Worm (Caenorhabditis elegans) whole organism, early embryonic: ENCODE data around the gene EGAP9.3.
"Not testable (repeated sequence)": the region's sequence is repeated elsewhere in the genome, so short reads cannot be mapped to it uniquely, and the experiment has no call there.

Experiments used
- B0310.2 ChIP-seq: sonication (generic microtip); optimal IDR thresholded peaks from 2 replicates; lab custom pipeline; 2016; ENCODE audit warnings: mild to moderate bottlenecking, missing genetic modification characterization, missing compliant biosample characterization
- F13C5.2 ChIP-seq: sonication (generic microtip); optimal IDR thresholded peaks from 2 replicates; lab custom pipeline; 2017; ENCODE audit warnings: mild to moderate bottlenecking, missing genetic modification characterization, inconsistent platforms, missing compliant biosample characterization
- aly-1 ChIP-seq: sonication (generic microtip); optimal IDR thresholded peaks from 2 replicates; lab custom pipeline; 2016; ENCODE audit warnings: missing genetic modification characterization, missing compliant biosample characterization
- ama-1 ChIP-seq: fragments of 150-350 bp; optimal IDR thresholded peaks from 2 replicates; lab custom pipeline; 2014
- ceh-13 ChIP-seq: fragments of 200-800 bp; sonication (Bioruptor generic); optimal IDR thresholded peaks from 2 replicates; lab custom pipeline; 2018; ENCODE audit warnings: mild to moderate bottlenecking, missing genetic modification characterization, missing compliant biosample characterization
- ceh-36 ChIP-seq: sonication (generic microtip); optimal IDR thresholded peaks from 2 replicates; lab custom pipeline; 2016; ENCODE audit warnings: missing genetic modification characterization, inconsistent platforms, missing compliant biosample characterization
- ets-7 ChIP-seq: sonication (generic microtip); optimal IDR thresholded peaks from 2 replicates; lab custom pipeline; 2016; ENCODE audit warnings: missing genotype, missing genetic modification characterization, missing compliant biosample characterization
- flt-1 ChIP-seq: fragments of 200-800 bp; sonication (Bioruptor generic); IDR thresholded peaks from 2 replicates; pipeline ENCODE4 v1.3.6; 2022; ENCODE audit warnings: missing genetic modification characterization, missing compliant biosample characterization
- hmbx-1 ChIP-seq: sonication (generic microtip); optimal IDR thresholded peaks from 2 replicates; lab custom pipeline; 2016; ENCODE audit warnings: mild to moderate bottlenecking, missing genetic modification characterization, missing compliant biosample characterization
- hmg-4 ChIP-seq: fragments of 200-800 bp; sonication (Bioruptor generic); optimal IDR thresholded peaks from 2 replicates; lab custom pipeline; 2018; ENCODE audit warnings: mild to moderate bottlenecking, missing genetic modification characterization, missing compliant biosample characterization
- hnd-1 ChIP-seq: sonication (generic microtip); optimal IDR thresholded peaks from 2 replicates; lab custom pipeline; 2016; ENCODE audit warnings: missing genetic modification characterization, missing compliant biosample characterization
- pes-1 ChIP-seq: fragments of 200-800 bp; sonication (Bioruptor generic); IDR thresholded peaks from 2 replicates; pipeline ENCODE4 v1.3.6; 2022; ENCODE audit warnings: missing genetic modification reagents, missing genetic modification characterization, missing compliant biosample characterization
- scrt-1 ChIP-seq: fragments of 200-800 bp; sonication (Bioruptor generic); IDR thresholded peaks from 2 replicates; pipeline ENCODE4 v1.3.6; 2022; ENCODE audit warnings: missing genetic modification characterization, missing compliant biosample characterization
- sea-1 ChIP-seq: fragments of 200-800 bp; sonication (Bioruptor generic); conservative IDR thresholded peaks from 2 replicates; pipeline ENCODE4 v1.3.6; 2022; ENCODE audit warnings: missing genetic modification characterization, missing compliant biosample characterization
- tbx-11 ChIP-seq: fragments of 200-800 bp; sonication (Bioruptor generic); IDR thresholded peaks from 2 replicates; pipeline ENCODE4 v1.3.6; 2022; ENCODE audit warnings: missing genetic modification characterization, missing compliant biosample characterization
- tbx-37 ChIP-seq: fragments of 200-800 bp; sonication (Bioruptor generic); conservative IDR thresholded peaks from 2 replicates; pipeline ENCODE4 v1.3.6; 2022; ENCODE audit warnings: missing genetic modification reagents, missing genetic modification characterization, missing compliant biosample characterization
- tra-4 ChIP-seq: sonication (generic microtip); optimal IDR thresholded peaks from 2 replicates; lab custom pipeline; 2017; ENCODE audit warnings: missing genetic modification characterization, missing compliant biosample characterization

Gene EGAP9.3

ce11 chrV:6581762-6582161, 1.8 kb upstream of the EGAP9.3 start, which contains the start of gene ZK1055.4:
Gene ZK1055.4 (plus strand): TSS chrV:6582062.
- not testable (repeated sequence) for TF ChIP-seq hmg-4; sea-1 (GFP tag; lab: Robert Waterston, UW); aly-1

- TF ChIP-seq F13C5.2 (tag; lab: Kevin White, UChicago), result no peak
Observed at ce11 chrV:6576567-6576966, 3.4 kb downstream of the EGAP9.3 start, which contains the start of gene EGAP9.4. Gene EGAP9.4 (plus strand): TSS chrV:6576867.

DNA sequence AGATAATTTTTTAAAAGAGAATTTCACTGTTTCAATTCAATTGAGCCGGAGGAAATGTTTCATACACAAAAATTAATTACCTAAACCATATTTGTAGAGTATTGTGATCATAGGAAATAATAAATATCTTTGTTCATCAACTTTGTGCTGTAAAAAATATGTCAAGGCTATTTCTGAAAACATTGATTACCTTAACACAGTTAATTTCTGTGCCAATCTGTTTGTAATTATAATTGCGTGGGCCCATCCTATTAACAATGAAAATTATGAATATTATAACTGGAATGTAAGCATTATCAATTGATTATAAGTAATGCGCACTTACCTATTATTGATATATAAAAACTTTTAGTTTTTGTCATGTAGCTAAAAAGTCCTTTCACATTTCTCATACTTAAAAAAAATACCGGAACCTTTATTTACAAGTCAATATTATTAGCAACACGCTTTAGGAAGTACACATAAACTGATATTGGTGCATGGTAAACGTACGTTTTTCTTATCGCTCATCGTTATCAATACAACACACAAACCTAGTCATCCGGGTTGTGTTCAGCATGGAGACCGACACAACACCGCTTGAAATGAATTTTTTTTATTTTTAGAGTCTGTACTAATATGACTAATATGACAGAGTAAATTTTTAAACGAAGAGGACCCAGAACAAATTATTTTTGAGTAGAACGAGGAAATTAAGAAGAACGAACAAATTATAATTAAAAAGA, 4.4 kb downstream of the EGAP9.3 start, which contains the start of gene fut-2:
TSS of gene fut-2 (minus strand) at position 485 of the 725 bp plus-strand sequence.
- TF ChIP-seq F13C5.2 (tag; lab: Kevin White, UChicago) (no peak), pes-1 (no peak), ceh-13 (GFP tag; lab: Kevin White, UChicago) (no peak), tra-4 (no peak), ama-1 (no peak), sea-1 (GFP tag; lab: Robert Waterston, UW) (no peak), hmbx-1 (no peak), aly-1 (no peak), B0310.2 (tag; lab: Kevin White, UChicago) (no peak), ceh-36 (tag; lab: Kevin White, UChicago) (no peak), tbx-37 (no peak), flt-1 (GFP tag; lab: Robert Waterston, UW) (no peak), tbx-11 (no peak), ets-7 (tag; lab: Kevin White, UChicago) (no peak), hnd-1 (tag; lab: Kevin White, UChicago) (no peak), hmg-4 (no peak), scrt-1 (GFP tag; lab: Robert Waterston, UW) (no peak)

DNA sequence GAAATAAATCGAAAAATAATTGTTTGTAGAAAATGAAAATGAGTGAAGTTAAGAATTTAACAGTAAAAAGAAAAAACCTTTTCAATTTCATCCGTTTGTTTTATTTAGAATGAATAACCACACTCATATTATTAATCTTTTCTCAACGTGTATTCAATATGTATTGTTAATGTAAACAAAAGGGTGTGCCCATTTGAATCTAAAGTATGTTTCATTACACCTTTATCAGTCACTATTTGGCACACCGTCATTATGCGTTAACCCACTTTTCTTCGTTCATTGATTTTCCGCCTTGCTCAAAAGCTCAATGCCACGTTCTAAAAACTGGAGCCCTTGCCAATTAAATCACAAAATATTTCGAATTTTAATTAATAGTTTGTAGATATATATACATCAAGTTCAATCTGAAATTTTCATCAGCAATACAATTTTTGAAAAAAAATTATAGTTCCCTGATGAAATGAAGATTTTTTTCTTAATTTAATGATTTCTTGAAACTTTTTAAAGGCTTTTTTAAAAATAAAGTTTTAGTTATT, 14.0 kb downstream of the EGAP9.3 start, which contains the start of gene K04A8.1:
TSS of gene K04A8.1 (plus strand) at position 486 of the 536 bp plus-strand sequence.
- TF ChIP-seq ceh-36 (tag; lab: Kevin White, UChicago) (no peak), ceh-13 (GFP tag; lab: Kevin White, UChicago) (no peak), sea-1 (GFP tag; lab: Robert Waterston, UW) (no peak), tbx-37 (no peak), pes-1 (no peak), flt-1 (GFP tag; lab: Robert Waterston, UW) (no peak), ets-7 (tag; lab: Kevin White, UChicago) (no peak), hmbx-1 (no peak), B0310.2 (tag; lab: Kevin White, UChicago) (no peak), tra-4 (no peak), F13C5.2 (tag; lab: Kevin White, UChicago) (no peak), aly-1 (no peak), tbx-11 (no peak), ama-1 (no peak)

DNA sequence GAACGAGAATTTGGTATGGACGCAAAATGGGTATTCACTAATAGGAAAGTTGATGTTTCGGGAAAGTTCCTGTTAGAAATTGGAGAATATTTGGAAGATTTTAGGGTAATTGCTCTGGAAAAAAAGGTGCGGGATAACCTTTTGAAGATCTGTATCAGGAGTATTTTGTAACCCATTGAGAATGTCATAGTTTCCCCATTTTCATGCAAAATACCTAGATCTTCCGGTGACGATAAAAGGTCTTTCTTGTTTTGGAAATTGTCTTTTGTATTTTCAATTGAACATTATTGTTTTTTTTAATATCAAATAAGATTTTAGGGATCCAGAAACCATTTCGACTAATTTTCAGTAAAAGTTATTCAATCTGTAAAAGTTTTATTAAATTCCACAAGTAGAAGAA, 18.3 kb downstream of the EGAP9.3 start, which contains the start of gene spp-19:
TSS of gene spp-19 (minus strand) at position 101 of the 400 bp plus-strand sequence.
- TF ChIP-seq tbx-37 (no peak), pes-1 (no peak), ama-1 (no peak), ceh-13 (GFP tag; lab: Kevin White, UChicago) (no peak), flt-1 (GFP tag; lab: Robert Waterston, UW) (no peak), hmbx-1 (no peak), ets-7 (tag; lab: Kevin White, UChicago) (no peak), aly-1 (no peak), scrt-1 (GFP tag; lab: Robert Waterston, UW) (no peak), hnd-1 (tag; lab: Kevin White, UChicago) (no peak), F13C5.2 (tag; lab: Kevin White, UChicago) (no peak), ceh-36 (tag; lab: Kevin White, UChicago) (no peak), tbx-11 (no peak), sea-1 (GFP tag; lab: Robert Waterston, UW) (no peak), hmg-4 (no peak), tra-4 (no peak), B0310.2 (tag; lab: Kevin White, UChicago) (no peak)

- 0 out of 2 replicates have a peak, but pooled peaks have one; percentile 52 for TF ChIP-seq tbx-11
- no peak for TF ChIP-seq tra-4
Observed at ce11 chrV:6559585-6559984, 20.3 kb downstream of the EGAP9.3 start.

DNA sequence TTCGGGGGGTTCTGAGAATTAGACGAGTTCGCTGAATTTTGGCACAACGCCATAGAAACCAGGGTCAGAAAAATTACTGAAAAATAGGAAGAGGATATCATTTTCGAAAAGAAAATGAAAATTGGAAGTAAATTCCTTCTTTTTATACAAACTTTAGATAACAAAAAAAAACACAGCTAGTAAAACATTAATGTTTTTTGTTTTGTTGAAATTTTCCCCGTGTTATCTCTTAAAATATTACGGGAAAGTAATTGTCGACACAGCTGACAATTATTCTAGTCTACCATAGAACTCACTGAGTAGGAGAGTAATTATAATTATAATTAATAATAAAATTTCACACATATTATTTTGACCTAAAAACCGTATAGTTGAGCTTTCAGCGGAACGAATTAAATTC, 20.8 kb downstream of the EGAP9.3 start, which contains the start of gene spp-26:
TSS of gene spp-26 (minus strand) at position 101 of the 400 bp plus-strand sequence.
- no peak for TF ChIP-seq ceh-36 (tag; lab: Kevin White, UChicago)
- TF ChIP-seq tbx-37, result no peak
- TF ChIP-seq scrt-1 (GFP tag; lab: Robert Waterston, UW), result no peak
- no peak for TF ChIP-seq ceh-13 (GFP tag; lab: Kevin White, UChicago)
- no peak for TF ChIP-seq ets-7 (tag; lab: Kevin White, UChicago)
- TF ChIP-seq hmbx-1, result no peak
- TF ChIP-seq tra-4, result no peak
- no peak for TF ChIP-seq pes-1
- no peak for TF ChIP-seq tbx-11
- no peak for TF ChIP-seq B0310.2 (tag; lab: Kevin White, UChicago)
- TF ChIP-seq hnd-1 (tag; lab: Kevin White, UChicago), result no peak
- no peak for TF ChIP-seq flt-1 (GFP tag; lab: Robert Waterston, UW)
- TF ChIP-seq hmg-4, result no peak
- TF ChIP-seq aly-1, result no peak

DNA sequence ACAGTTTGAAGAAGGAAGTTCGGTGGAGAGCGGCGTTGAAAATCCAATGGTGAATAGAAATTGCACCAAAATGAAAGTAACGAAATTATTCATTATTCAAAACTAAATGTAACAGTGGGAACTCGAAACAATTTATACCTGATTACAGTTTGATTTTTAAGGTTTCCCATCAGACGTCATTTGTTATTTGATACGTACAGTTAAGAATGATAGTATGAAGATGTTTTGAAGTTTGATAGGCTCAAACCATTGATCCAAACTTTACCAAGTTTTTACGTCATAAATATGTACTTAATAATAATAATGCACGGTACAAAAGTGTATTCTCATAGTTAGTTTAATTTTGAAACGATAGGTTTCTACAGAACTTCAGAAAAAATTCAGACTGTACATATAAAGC, 21.8 kb downstream of the EGAP9.3 start, which contains the start of gene spp-20:
TSS of gene spp-20 (minus strand) at position 101 of the 400 bp plus-strand sequence.
- no peak for TF ChIP-seq sea-1 (GFP tag; lab: Robert Waterston, UW)
- no peak for TF ChIP-seq ama-1
- no peak for TF ChIP-seq ceh-36 (tag; lab: Kevin White, UChicago)
- no peak for TF ChIP-seq ets-7 (tag; lab: Kevin White, UChicago)
- no peak for TF ChIP-seq F13C5.2 (tag; lab: Kevin White, UChicago)
- no peak for TF ChIP-seq scrt-1 (GFP tag; lab: Robert Waterston, UW)
- no peak for TF ChIP-seq pes-1
- no peak for TF ChIP-seq hmg-4
- no peak for TF ChIP-seq tbx-37
- no peak for TF ChIP-seq hnd-1 (tag; lab: Kevin White, UChicago)
- TF ChIP-seq aly-1, result no peak
- TF ChIP-seq ceh-13 (GFP tag; lab: Kevin White, UChicago), result no peak
- no peak for TF ChIP-seq hmbx-1
- TF ChIP-seq flt-1 (GFP tag; lab: Robert Waterston, UW), result no peak
